Fruit fly (Drosophila melanogaster): ENCODE results near the gene CG31219.

dm6 chr3R:19619908-19620307 lies 30.9 kb upstream of the CG31219 start:
- TF ChIP-seq pan (optimal IDR thresholded peaks at IDR 0.05) (no peak), GATAd (GFP tag; optimal IDR thresholded peaks at IDR 0.05) (no peak), sage (GFP tag; optimal IDR thresholded peaks at IDR 0.05) (no peak), usp (GFP tag; optimal IDR thresholded peaks at IDR 0.05) (no peak), br (GFP tag; optimal IDR thresholded peaks at IDR 0.05) (no peak), Hr78 (GFP tag; optimal IDR thresholded peaks at IDR 0.05) (no peak)

Measured in whole organism, wandering third instar larva.